Worm (Caenorhabditis elegans): ENCODE data around the gene F11A5.18.
A peak's percentile ranks its signal among the peaks of the same experiment; 100 is the strongest.

F11A5.18 gene

DNA sequence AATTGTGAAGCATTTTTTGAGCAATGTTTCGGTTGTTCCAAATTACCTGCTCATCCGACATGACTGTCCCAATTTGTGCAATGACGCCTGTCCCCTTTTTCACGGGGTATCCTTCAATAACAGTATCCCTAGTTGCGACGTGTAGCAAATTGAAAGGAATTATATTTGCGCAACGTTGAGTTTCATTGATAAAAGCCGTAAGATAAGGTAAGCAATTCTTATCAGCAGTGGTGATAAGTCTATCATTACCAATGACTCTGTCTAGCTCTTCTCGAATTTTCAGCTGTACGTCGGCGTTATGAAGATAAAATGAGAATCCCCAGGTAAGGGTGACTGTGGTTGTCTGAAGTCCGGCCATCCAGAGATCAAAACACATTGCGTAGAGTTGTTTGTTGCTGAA is 28.6 kb upstream of the F11A5.18 start:
- TF ChIP-seq elt-2 (tag; optimal IDR thresholded peaks at IDR 0.05) (peak; percentile 93), npax-4 (tag; optimal IDR thresholded peaks at IDR 0.05) (no peak)

DNA sequence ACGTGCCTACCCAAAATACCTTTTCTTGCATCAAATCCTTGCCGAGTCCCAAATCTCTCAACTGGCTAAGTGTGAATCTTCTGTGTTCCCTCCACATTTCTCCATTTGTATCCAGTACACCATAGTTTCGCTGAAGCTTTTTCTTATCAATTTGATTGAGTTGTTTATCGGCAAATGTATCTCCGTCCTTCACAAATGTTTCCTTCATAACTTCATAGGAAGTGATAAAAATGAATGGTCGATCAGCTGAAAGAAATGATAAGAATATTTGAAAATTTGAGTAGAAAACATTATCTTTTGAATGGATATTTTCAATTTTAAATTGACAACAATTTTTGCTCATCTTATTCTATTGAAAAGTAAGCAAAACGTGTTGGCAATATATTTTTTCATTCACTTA is 27.5 kb upstream of the F11A5.18 start:
- peak; percentile 65 for TF ChIP-seq elt-2 (tag; optimal IDR thresholded peaks at IDR 0.05)
- no peak for TF ChIP-seq hlh-13 (GFP tag; optimal IDR thresholded peaks at IDR 0.05)

DNA sequence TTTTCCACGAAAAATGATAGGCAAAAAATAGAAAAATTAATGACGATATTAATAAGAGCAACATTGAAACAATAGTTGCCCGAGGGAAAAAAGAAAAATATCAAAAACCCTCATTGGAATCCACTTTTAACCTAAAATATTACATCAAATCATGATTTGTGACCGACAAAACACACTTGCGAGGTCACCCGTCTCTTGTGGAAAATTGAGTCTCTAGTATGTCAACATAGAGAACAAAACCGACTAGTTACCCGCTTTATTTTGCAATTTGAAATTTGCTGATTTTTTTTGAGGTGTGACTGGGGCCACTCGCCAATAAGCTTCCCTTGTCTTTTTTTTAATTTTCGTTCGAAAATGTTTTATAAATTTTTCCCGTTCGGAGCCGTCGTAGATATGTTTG is 27.0 kb upstream of the F11A5.18 start, which contains the start of gene cyp-33D1:
Gene cyp-33D1 (minus strand): TSS at position 101 of the 400 bp plus-strand sequence.
- no peak for TF ChIP-seq K02D7.2 (tag; optimal IDR thresholded peaks at IDR 0.05)
- TF ChIP-seq C08G9.2 (tag; optimal IDR thresholded peaks at IDR 0.05): no peak
- no peak for TF ChIP-seq ceh-24 (tag; optimal IDR thresholded peaks at IDR 0.05)
- TF ChIP-seq ttx-3 (tag; optimal IDR thresholded peaks at IDR 0.05): no peak
- TF ChIP-seq pros-1 (tag; optimal IDR thresholded peaks at IDR 0.05): no peak
- no peak for TF ChIP-seq ref-2 (tag; optimal IDR thresholded peaks at IDR 0.05)
- no peak for TF ChIP-seq elt-2 (tag; optimal IDR thresholded peaks at IDR 0.05)
- no peak for TF ChIP-seq fax-1 (tag; optimal IDR thresholded peaks at IDR 0.05)
- TF ChIP-seq pax-1 (tag; optimal IDR thresholded peaks at IDR 0.05): no peak
- no peak for TF ChIP-seq hlh-15 (tag; optimal IDR thresholded peaks at IDR 0.05)
- no peak for TF ChIP-seq nfya-1 (tag; optimal IDR thresholded peaks at IDR 0.05)
- TF ChIP-seq hlh-30 (tag; optimal IDR thresholded peaks at IDR 0.05; ENCODE audit: insufficient read depth): no peak
- TF ChIP-seq rnt-1 (tag; optimal IDR thresholded peaks at IDR 0.05): no peak
- no peak for TF ChIP-seq dve-1 (tag; optimal IDR thresholded peaks at IDR 0.05)

DNA sequence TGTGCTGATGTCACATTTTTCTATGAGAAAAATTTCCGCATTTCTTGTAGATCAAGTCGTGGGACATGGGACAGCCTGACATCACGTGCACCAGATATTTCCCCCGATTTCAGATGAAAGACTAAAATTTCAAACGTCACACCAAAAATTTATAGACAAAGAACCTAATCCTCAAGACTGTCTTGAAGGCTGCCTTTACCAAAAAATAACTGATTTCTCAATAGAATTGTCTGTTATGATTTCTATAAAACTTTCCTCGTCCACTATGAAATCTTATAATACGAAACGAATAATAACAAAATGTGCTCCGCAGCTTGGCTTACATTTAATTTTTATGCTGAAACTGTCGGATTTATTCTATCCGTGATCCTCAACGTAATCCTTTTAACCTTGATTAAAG is 22.4 kb upstream of the F11A5.18 start, which contains the start of gene str-106:
Gene str-106 (plus strand): TSS at position 301 of the 400 bp plus-strand sequence.
- TF ChIP-seq pax-1 (tag; optimal IDR thresholded peaks at IDR 0.05) (no peak), hlh-13 (GFP tag; optimal IDR thresholded peaks at IDR 0.05) (no peak), hlh-15 (tag; optimal IDR thresholded peaks at IDR 0.05) (no peak), hlh-8 (tag; optimal IDR thresholded peaks at IDR 0.05) (no peak), ceh-30 (tag; optimal IDR thresholded peaks at IDR 0.05) (no peak), ets-4 (tag; optimal IDR thresholded peaks at IDR 0.05) (no peak), pag-3 (tag; optimal IDR thresholded peaks at IDR 0.05; ENCODE audit: borderline replicate concordance) (no peak), unc-42 (tag; optimal IDR thresholded peaks at IDR 0.05) (no peak), unc-3 (GFP tag; conservative IDR thresholded peaks at IDR 0.05) (no peak), unc-3 (tag; optimal IDR thresholded peaks at IDR 0.05) (no peak), ceh-24 (tag; optimal IDR thresholded peaks at IDR 0.05) (no peak), ceh-2 (tag; optimal IDR thresholded peaks at IDR 0.05) (no peak), ceh-9 (tag; optimal IDR thresholded peaks at IDR 0.05) (no peak), lim-6 (tag; optimal IDR thresholded peaks at IDR 0.05) (no peak), fax-1 (tag; optimal IDR thresholded peaks at IDR 0.05) (no peak), hlh-30 (tag; optimal IDR thresholded peaks at IDR 0.05; ENCODE audit: insufficient read depth) (no peak)

DNA sequence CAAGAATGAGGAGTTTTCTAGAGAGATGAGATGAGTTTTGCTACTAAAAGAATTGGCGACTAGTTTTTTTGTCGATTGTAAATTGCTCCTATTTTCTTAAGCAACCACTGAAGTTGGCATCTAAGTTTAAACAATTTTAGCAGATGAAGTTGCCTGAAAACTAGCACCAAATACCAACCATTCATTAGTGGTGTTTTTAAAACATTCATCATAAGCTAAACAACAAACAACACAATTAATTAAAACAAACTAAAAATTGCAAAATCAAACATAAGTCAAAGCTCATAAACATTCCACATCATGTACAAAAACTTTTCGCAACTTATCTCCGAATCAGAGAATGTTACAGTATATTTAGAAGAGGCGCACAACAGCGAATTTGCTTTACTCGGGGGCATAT is 20.6 kb upstream of the F11A5.18 start, which contains the start of gene srz-13:
Gene srz-13 (plus strand): TSS at position 301 of the 400 bp plus-strand sequence.
- TF ChIP-seq pqm-1 (tag; optimal IDR thresholded peaks at IDR 0.05) (no peak), hlh-8 (tag; optimal IDR thresholded peaks at IDR 0.05) (no peak), ceh-9 (tag; optimal IDR thresholded peaks at IDR 0.05) (no peak), npax-4 (tag; optimal IDR thresholded peaks at IDR 0.05) (no peak), dve-1 (tag; optimal IDR thresholded peaks at IDR 0.05) (no peak)

DNA sequence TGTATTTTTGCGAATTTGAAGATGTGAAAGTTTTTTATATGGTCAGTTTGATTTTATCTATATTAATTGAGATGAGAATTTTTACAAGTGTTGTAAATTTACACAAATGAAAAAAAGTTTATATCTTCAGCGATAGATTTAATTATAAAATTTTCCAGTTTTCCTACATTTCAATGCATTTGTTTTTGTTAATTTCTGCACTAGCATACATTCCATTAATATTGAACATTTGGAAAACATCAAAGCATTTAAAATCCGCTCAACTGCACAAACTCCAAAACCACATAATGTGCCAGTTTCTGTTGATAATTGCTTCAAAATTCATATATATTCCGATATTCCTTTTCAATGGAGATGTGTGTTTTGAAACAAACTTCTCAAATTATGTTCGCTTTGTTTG is 19.8 kb upstream of the F11A5.18 start, which contains the start of gene srh-277:
Gene srh-277 (plus strand): TSS at position 301 of the 400 bp plus-strand sequence.
- TF ChIP-seq dmd-4 (tag; optimal IDR thresholded peaks at IDR 0.05; ENCODE audit: borderline replicate concordance) (no peak), K02D7.2 (tag; optimal IDR thresholded peaks at IDR 0.05) (no peak), zip-5 (tag; optimal IDR thresholded peaks at IDR 0.05) (no peak), pag-3 (tag; optimal IDR thresholded peaks at IDR 0.05; ENCODE audit: borderline replicate concordance) (no peak), fax-1 (tag; optimal IDR thresholded peaks at IDR 0.05) (no peak), ztf-16 (tag; optimal IDR thresholded peaks at IDR 0.05) (no peak), ceh-45 (GFP tag; IDR thresholded peaks at IDR 0.05) (no peak), elt-4 (tag; optimal IDR thresholded peaks at IDR 0.05) (no peak), sdc-2 (tag; optimal IDR thresholded peaks at IDR 0.05) (no peak), sox-4 (tag; optimal IDR thresholded peaks at IDR 0.05) (no peak), ceh-31 (tag; optimal IDR thresholded peaks at IDR 0.05) (no peak)
